Worm (Caenorhabditis elegans): ENCODE measurements around the gene C05D12.2.

The C05D12.2 gene

ce11 chrII:11376598-11377108 lies 41.4 kb upstream of the C05D12.2 start (continued):
- TF ChIP-seq sup-37 (GFP tag; optimal IDR thresholded peaks at IDR 0.05), result peak; percentile 36
- TF ChIP-seq aly-2 (tag; optimal IDR thresholded peaks at IDR 0.05), result no peak
- no peak for TF ChIP-seq mab-9 (GFP tag; IDR thresholded peaks at IDR 0.05)
- no peak for TF ChIP-seq pqm-1 (tag; optimal IDR thresholded peaks at IDR 0.05)
- TF ChIP-seq blmp-1 (tag; optimal IDR thresholded peaks at IDR 0.05), result no peak
- no peak for TF ChIP-seq xbp-1 (tag; optimal IDR thresholded peaks at IDR 0.05)
- TF ChIP-seq tlp-1 (tag; optimal IDR thresholded peaks at IDR 0.05), result no peak
- peak; percentile 66 for TF ChIP-seq lin-14 (GFP tag; optimal IDR thresholded peaks at IDR 0.05)
- no peak for TF ChIP-seq irx-1 (tag; optimal IDR thresholded peaks at IDR 0.05)
- TF ChIP-seq fkh-4 (tag; optimal IDR thresholded peaks at IDR 0.05; ENCODE audit: borderline replicate concordance), result no peak
- no peak for TF ChIP-seq unc-86 (tag; optimal IDR thresholded peaks at IDR 0.05)
- no peak for TF ChIP-seq zag-1 (tag; optimal IDR thresholded peaks at IDR 0.05)
- no peak for TF ChIP-seq efl-3 (GFP tag; optimal IDR thresholded peaks at IDR 0.05)
- no peak for TF ChIP-seq C16A3.4 (tag; optimal IDR thresholded peaks at IDR 0.05)
- TF ChIP-seq fos-1 (tag; optimal IDR thresholded peaks at IDR 0.05), result no peak
- TF ChIP-seq C34B4.2 (tag; optimal IDR thresholded peaks at IDR 0.05), result no peak
- TF ChIP-seq Y116A8C.19 (tag; optimal IDR thresholded peaks at IDR 0.05; ENCODE audit: borderline replicate concordance), result no peak
- TF ChIP-seq rnt-1 (tag; optimal IDR thresholded peaks at IDR 0.05), result peak; percentile 23
- TF ChIP-seq mdl-1 (tag; optimal IDR thresholded peaks at IDR 0.05), result no peak
- peak in 1 of 6 experiments; percentile 31 for TF ChIP-seq elt-3 (tag; optimal IDR thresholded peaks at IDR 0.05)
- TF ChIP-seq nhr-77 (tag; optimal IDR thresholded peaks at IDR 0.05), result peak; percentile 16
- TF ChIP-seq lin-13 (GFP tag; optimal IDR thresholded peaks at IDR 0.05), result peak; percentile 1
- peak; percentile 82 for TF ChIP-seq ama-1 (optimal IDR thresholded peaks at IDR 0.05)
- TF ChIP-seq ceh-8 (GFP tag; optimal IDR thresholded peaks at IDR 0.05), result no peak
- TF ChIP-seq efl-1 (optimal IDR thresholded peaks at IDR 0.05), result peak; percentile 2 to 54
- TF ChIP-seq efl-1 (GFP tag; optimal IDR thresholded peaks at IDR 0.05 in 1 of 2), result peak in 1 of 2 experiments; percentile 56
- no peak for TF ChIP-seq skn-1 (tag; optimal IDR thresholded peaks at IDR 0.05)
- TF ChIP-seq ceh-88 (GFP tag; IDR thresholded peaks at IDR 0.05), result no peak
- no peak for TF ChIP-seq unc-130 (tag; optimal IDR thresholded peaks at IDR 0.05)
- no peak for TF ChIP-seq ztf-11 (tag; optimal IDR thresholded peaks at IDR 0.05)
- TF ChIP-seq jun-1 (tag; optimal IDR thresholded peaks at IDR 0.05), result no peak
- TF ChIP-seq lin-15B (tag; optimal IDR thresholded peaks at IDR 0.05), result peak; percentile 13
- TF ChIP-seq nhr-85 (tag), result peak; percentile 88
- no peak for TF ChIP-seq unc-62 (GFP tag; optimal IDR thresholded peaks at IDR 0.05)
- TF ChIP-seq nhr-84 (tag; optimal IDR thresholded peaks at IDR 0.05), result no peak
- no peak for TF ChIP-seq fkh-8 (tag; optimal IDR thresholded peaks at IDR 0.05)
- TF ChIP-seq snpc-4 (tag; optimal IDR thresholded peaks at IDR 0.05), result peak; percentile 96
- peak; percentile 69 for TF ChIP-seq nhr-71 (tag; optimal IDR thresholded peaks at IDR 0.05)
- peak; percentile 34 for TF ChIP-seq lin-39 (tag; optimal IDR thresholded peaks at IDR 0.05)
- TF ChIP-seq nhr-28 (tag; optimal IDR thresholded peaks at IDR 0.05), result no peak
- TF ChIP-seq dpl-1 (GFP tag; optimal IDR thresholded peaks at IDR 0.05), result peak in 2 of 3 experiments; percentile 17 to 35
- TF ChIP-seq ztf-4 (tag; optimal IDR thresholded peaks at IDR 0.05), result peak; percentile 44
- no peak for TF ChIP-seq ceh-82 (tag; optimal IDR thresholded peaks at IDR 0.05)
- no peak for TF ChIP-seq C04F5.9 (tag; optimal IDR thresholded peaks at IDR 0.05)
- TF ChIP-seq hlh-17 (GFP tag; optimal IDR thresholded peaks at IDR 0.05; ENCODE audit: borderline replicate concordance), result no peak
- no peak for TF ChIP-seq aha-1 (tag; optimal IDR thresholded peaks at IDR 0.05)
- no peak for TF ChIP-seq pag-3 (tag; optimal IDR thresholded peaks at IDR 0.05; ENCODE audit: borderline replicate concordance, insufficient read depth)
- no peak for TF ChIP-seq hlh-4 (tag; optimal IDR thresholded peaks at IDR 0.05)
- TF ChIP-seq swsn-7 (tag; optimal IDR thresholded peaks at IDR 0.05), result peak; percentile 42

Measured in whole organism, L1 larva.